Fruit fly (Drosophila melanogaster) whole organism, prepupa: Measurements from ENCODE around the gene GatA.

ENCODE experiments used
- CG11902 ChIP-seq: fragments of 200-800 bp; sonication (Bioruptor generic); optimal IDR thresholded peaks from 3 replicates; lab custom pipeline; 2016; ENCODE audit warnings: missing biosample characterization, missing genetic modification characterization
- CG1621 ChIP-seq: fragments of 200-800 bp; sonication (Bioruptor generic); optimal IDR thresholded peaks from 3 replicates; lab custom pipeline; 2018; ENCODE audit warnings: missing biosample characterization, mild to moderate bottlenecking, missing genetic modification characterization
- CG3032 ChIP-seq: fragments of 200-800 bp; optimal IDR thresholded peaks from 2 replicates; lab custom pipeline; 2019; ENCODE audit warnings: missing biosample characterization, mild to moderate bottlenecking, missing genetic modification characterization, moderate library complexity
- CG6854 ChIP-seq: fragments of 200-800 bp; sonication (Bioruptor generic); optimal IDR thresholded peaks from 2 replicates; lab custom pipeline; 2017; ENCODE audit warnings: missing biosample characterization, mild to moderate bottlenecking, missing genetic modification characterization

DNA sequence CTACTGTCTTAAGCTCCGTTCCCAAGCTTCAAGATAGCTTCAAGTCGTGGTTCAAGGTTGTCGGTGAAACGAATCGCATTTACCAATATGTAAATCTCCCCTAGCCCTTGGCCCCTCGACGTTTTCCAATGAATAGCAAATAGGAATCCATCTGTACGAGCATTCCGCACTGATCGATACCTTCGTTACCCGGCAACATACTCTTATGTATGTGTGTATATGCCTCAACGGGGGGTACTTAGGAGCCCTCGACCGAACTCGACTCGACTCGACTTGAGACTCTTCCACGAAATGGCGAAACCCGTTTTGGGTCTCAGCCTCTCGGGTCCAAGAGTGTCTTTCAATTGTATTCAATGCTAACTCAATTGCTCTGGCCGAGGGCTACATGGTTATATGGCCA is 27.0 kb downstream of the GatA start:
- TF ChIP-seq CG3032 (tag; lab: Kevin White, UChicago) (no peak), CG6854 (GFP tag; lab: Kevin White, UChicago) (no peak), CG11902 (no peak), CG1621 (tag; lab: Kevin White, UChicago) (no peak)
